Worm (Caenorhabditis elegans) whole organism, late embryonic: Measurements from ENCODE around the gene best-2.

ENCODE experiments used
- C08G9.2 ChIP-seq: sonication (generic microtip); optimal IDR thresholded peaks from 2 replicates; lab custom pipeline; 2016; ENCODE audit warnings: mild to moderate bottlenecking, missing genetic modification characterization, moderate library complexity, missing compliant biosample characterization
- C38D4.7 ChIP-seq: fragments of 200-800 bp; sonication (Bioruptor generic); optimal IDR thresholded peaks from 2 replicates; lab custom pipeline; 2018; ENCODE audit warnings: mild to moderate bottlenecking, missing genetic modification characterization, moderate library complexity, missing compliant biosample characterization
- F13H6.1 ChIP-seq: sonication (generic microtip); optimal IDR thresholded peaks from 2 replicates; lab custom pipeline; 2016; ENCODE audit warnings: missing genetic modification characterization, missing compliant biosample characterization
- T23F11.4 ChIP-seq: fragments of 200-800 bp; sonication (Bioruptor generic); optimal IDR thresholded peaks from 2 replicates; lab custom pipeline; 2018; ENCODE audit warnings: mild to moderate bottlenecking, missing genetic modification characterization, missing compliant biosample characterization
- Y22D7AL.16 ChIP-seq: sonication (generic microtip); optimal IDR thresholded peaks from 2 replicates; lab custom pipeline; 2016; ENCODE audit warnings: missing genetic modification characterization, missing compliant biosample characterization
- ahr-1 ChIP-seq: sonication (generic microtip); optimal IDR thresholded peaks from 2 replicates; lab custom pipeline; 2016; ENCODE audit warnings: missing genetic modification characterization, missing compliant biosample characterization
- ama-1 ChIP-seq: fragments of 150-350 bp; optimal IDR thresholded peaks from 2 replicates; lab custom pipeline; 2014
- ceh-14 ChIP-seq: sonication (generic microtip); optimal IDR thresholded peaks from 2 replicates; lab custom pipeline; 2016; ENCODE audit warnings: missing genotype, missing genetic modification characterization, missing compliant biosample characterization
- ceh-18 ChIP-seq: sonication (generic microtip); optimal IDR thresholded peaks from 2 replicates; lab custom pipeline; 2016; ENCODE audit warnings: missing genetic modification characterization, missing compliant biosample characterization
- ceh-19 ChIP-seq: fragments of 200-800 bp; sonication (Bioruptor generic); optimal IDR thresholded peaks from 2 replicates; lab custom pipeline; 2018; ENCODE audit warnings: mild to moderate bottlenecking, missing genetic modification characterization, missing compliant biosample characterization
- ceh-2 ChIP-seq: sonication (generic microtip); optimal IDR thresholded peaks from 2 replicates; lab custom pipeline; 2016; ENCODE audit warnings: missing genotype, missing genetic modification characterization, missing compliant biosample characterization
- ceh-22 ChIP-seq: sonication (generic microtip); optimal IDR thresholded peaks from 2 replicates; lab custom pipeline; 2017; ENCODE audit warnings: missing biosample characterization, missing genetic modification characterization
- ceh-24 ChIP-seq: sonication (generic microtip); optimal IDR thresholded peaks from 2 replicates; lab custom pipeline; 2016; ENCODE audit warnings: mild to moderate bottlenecking, missing genetic modification characterization, missing compliant biosample characterization
- ceh-30 ChIP-seq: fragments of 150-350 bp; optimal IDR thresholded peaks from 2 replicates; lab custom pipeline; 2014; ENCODE audit warnings: missing biosample characterization, missing genetic modification characterization
- ceh-34 ChIP-seq: sonication (generic microtip); optimal IDR thresholded peaks from 2 replicates; lab custom pipeline; 2016; ENCODE audit warnings: mild to moderate bottlenecking, missing genetic modification characterization, missing compliant biosample characterization
- ceh-48 ChIP-seq: sonication (generic microtip); optimal IDR thresholded peaks from 2 replicates; lab custom pipeline; 2016; ENCODE audit warnings: missing genetic modification characterization, inconsistent platforms, missing compliant biosample characterization
- ceh-9 ChIP-seq: sonication (generic microtip); optimal IDR thresholded peaks from 2 replicates; lab custom pipeline; 2016; ENCODE audit warnings: mild to moderate bottlenecking, missing genetic modification characterization, inconsistent platforms, missing compliant biosample characterization
- che-1 ChIP-seq: sonication (generic microtip); optimal IDR thresholded peaks from 2 replicates; lab custom pipeline; 2016; ENCODE audit warnings: mild to moderate bottlenecking, missing genetic modification characterization, missing compliant biosample characterization
- dmd-4 ChIP-seq: sonication (generic microtip); optimal IDR thresholded peaks from 2 replicates; lab custom pipeline; 2016; ENCODE audit warnings: borderline replicate concordance, missing genetic modification characterization, missing compliant biosample characterization
- dve-1 ChIP-seq: sonication (generic microtip); optimal IDR thresholded peaks from 2 replicates; lab custom pipeline; 2017; ENCODE audit warnings: antibody characterized with exemption, mild to moderate bottlenecking, missing genetic modification characterization, missing compliant biosample characterization
- elt-2 ChIP-seq: sonication (generic microtip); optimal IDR thresholded peaks from 2 replicates; lab custom pipeline; 2016; ENCODE audit warnings: missing genetic modification reagents, missing genetic modification characterization, missing compliant biosample characterization
- ets-4 ChIP-seq: sonication (generic microtip); optimal IDR thresholded peaks from 2 replicates; lab custom pipeline; 2016; ENCODE audit warnings: missing genetic modification characterization, missing compliant biosample characterization
- fax-1 ChIP-seq: sonication (generic microtip); optimal IDR thresholded peaks from 2 replicates; lab custom pipeline; 2016; ENCODE audit warnings: missing genotype, missing genetic modification characterization, missing compliant biosample characterization
- fkh-10 ChIP-seq: fragments of 150-350 bp; optimal IDR thresholded peaks from 2 replicates; lab custom pipeline; 2014; ENCODE audit warnings: missing biosample characterization, missing genetic modification reagents, missing genetic modification characterization
- gmeb-2 ChIP-seq: sonication (generic microtip); optimal IDR thresholded peaks from 2 replicates; lab custom pipeline; 2016; ENCODE audit warnings: missing genetic modification characterization, inconsistent platforms, missing compliant biosample characterization
- hlh-30 ChIP-seq: sonication (generic microtip); optimal IDR thresholded peaks from 2 replicates; lab custom pipeline; 2017; ENCODE audit warnings: antibody characterized with exemption, missing genetic modification characterization, missing compliant biosample characterization; ENCODE audit not compliant: insufficient read depth
- hlh-6 ChIP-seq: sonication (generic microtip); optimal IDR thresholded peaks from 2 replicates; lab custom pipeline; 2016; ENCODE audit warnings: missing genotype, missing genetic modification characterization, missing compliant biosample characterization
- mec-3 ChIP-seq: sonication (generic microtip); optimal IDR thresholded peaks from 2 replicates; lab custom pipeline; 2016; ENCODE audit warnings: borderline replicate concordance, missing genetic modification characterization, missing compliant biosample characterization
- nfya-1 ChIP-seq: sonication (generic microtip); optimal IDR thresholded peaks from 2 replicates; lab custom pipeline; 2017; ENCODE audit warnings: missing genetic modification characterization, mild to moderate bottlenecking, missing compliant biosample characterization, antibody characterized with exemption, moderate library complexity
- nhr-11 ChIP-seq: fragments of 150-350 bp; optimal IDR thresholded peaks from 2 replicates; lab custom pipeline; 2014; ENCODE audit warnings: missing biosample characterization, missing genetic modification characterization
- nhr-232 ChIP-seq: sonication (generic microtip); optimal IDR thresholded peaks from 2 replicates; lab custom pipeline; 2016; ENCODE audit warnings: missing genetic modification characterization, missing compliant biosample characterization
- npax-4 ChIP-seq: sonication (generic microtip); optimal IDR thresholded peaks from 2 replicates; lab custom pipeline; 2016; ENCODE audit warnings: missing genetic modification characterization, missing compliant biosample characterization
- pat-9 ChIP-seq: fragments of 200-800 bp; sonication (Bioruptor generic); optimal IDR thresholded peaks from 2 replicates; lab custom pipeline; 2018; ENCODE audit warnings: mild to moderate bottlenecking, missing genetic modification characterization, moderate library complexity, missing compliant biosample characterization
- pha-4 ChIP-seq: fragments of 150-350 bp; optimal IDR thresholded peaks from 2 replicates; lab custom pipeline; 2018; ENCODE audit warnings: missing biosample characterization, missing genetic modification reagents, missing genetic modification characterization
- pros-1 ChIP-seq: fragments of 150-350 bp; optimal IDR thresholded peaks from 2 replicates; lab custom pipeline; 2014; ENCODE audit warnings: missing biosample characterization, missing genetic modification reagents, missing genetic modification characterization
- ref-2 ChIP-seq: sonication (generic microtip); optimal IDR thresholded peaks from 2 replicates; lab custom pipeline; 2016; ENCODE audit warnings: missing genetic modification characterization, missing compliant biosample characterization
- sdc-2 ChIP-seq: sonication (generic microtip); optimal IDR thresholded peaks from 2 replicates; lab custom pipeline; 2016; ENCODE audit warnings: missing genotype, missing genetic modification characterization, missing compliant biosample characterization
- sox-2 ChIP-seq: fragments of 200-800 bp; sonication (Bioruptor generic); IDR thresholded peaks from 2 replicates; pipeline ENCODE4 v1.3.6; 2022; ENCODE audit warnings: missing genetic modification reagents, missing genetic modification characterization, missing compliant biosample characterization
- sox-4 ChIP-seq: sonication (generic microtip); optimal IDR thresholded peaks from 2 replicates; lab custom pipeline; 2017; ENCODE audit warnings: mild to moderate bottlenecking, missing genetic modification characterization, inconsistent platforms, missing compliant biosample characterization
- tbx-7 ChIP-seq: sonication (generic microtip); optimal IDR thresholded peaks from 2 replicates; lab custom pipeline; 2016; ENCODE audit warnings: missing genotype, missing genetic modification characterization, missing compliant biosample characterization
- ttx-3 ChIP-seq: sonication (generic microtip); optimal IDR thresholded peaks from 2 replicates; lab custom pipeline; 2016; ENCODE audit warnings: missing genetic modification reagents, missing genetic modification characterization, missing compliant biosample characterization
- unc-3 ChIP-seq, 2 experiments: fragments of 200-800 bp in 1 of 2; sonication (Bioruptor generic) in 1 of 2; sonication (generic microtip) in 1 of 2; conservative IDR thresholded peaks in 1 of 2; optimal IDR thresholded peaks in 1 of 2; 2 replicates each; pipeline versions ENCODE4 v1.3.6 to Lab custom; 2016 to 2022; ENCODE audit warnings: missing compliant biosample characterization in 2 of 2, missing genetic modification characterization in 2 of 2, missing genetic modification reagents in 1 of 2

Gene best-2

ce11 chrIV:13082106-13082505 lies 30.8 kb downstream of the best-2 start:
- no peak for TF ChIP-seq unc-3 (GFP tag; conservative IDR thresholded peaks at IDR 0.05; lab: Robert Waterston, UW)
- TF ChIP-seq unc-3 (tag; optimal IDR thresholded peaks at IDR 0.05; lab: Kevin White, UChicago): no peak
- TF ChIP-seq pha-4 (tag; lab: Kevin White, UChicago): no peak
- TF ChIP-seq ceh-18 (tag; lab: Kevin White, UChicago): no peak
- TF ChIP-seq ttx-3: no peak

ce11 chrIV:13080861-13081260 lies 32.0 kb downstream of the best-2 start:
- TF ChIP-seq npax-4 (tag; lab: Kevin White, UChicago) (no peak), sox-4 (tag; lab: Kevin White, UChicago) (no peak), ahr-1 (tag; lab: Kevin White, UChicago) (no peak), nhr-232 (no peak), sdc-2 (no peak), tbx-7 (tag; lab: Kevin White, UChicago) (no peak), C38D4.7 (GFP tag; lab: Kevin White, UChicago) (no peak), nhr-11 (tag; lab: Kevin White, UChicago) (no peak), ttx-3 (no peak), fax-1 (no peak)

ce11 chrIV:13080185-13080584 lies 32.7 kb downstream of the best-2 start:
- TF ChIP-seq ceh-14 (tag; lab: Kevin White, UChicago) (no peak), dve-1 (no peak), Y22D7AL.16 (no peak), sox-2 (GFP tag; lab: Robert Waterston, UW) (no peak), gmeb-2 (tag; lab: Kevin White, UChicago) (no peak), ets-4 (no peak), pha-4 (tag; lab: Kevin White, UChicago) (no peak), pat-9 (tag; lab: Kevin White, UChicago) (no peak), ceh-9 (tag; lab: Kevin White, UChicago) (no peak), ceh-34 (no peak), elt-2 (tag; lab: Kevin White, UChicago) (no peak), ama-1 (no peak), ceh-48 (tag; lab: Kevin White, UChicago) (no peak), ref-2 (tag; lab: Kevin White, UChicago) (no peak), ceh-18 (tag; lab: Kevin White, UChicago) (no peak)
- TF ChIP-seq, all 69 proteins: peak for 0

ce11 chrIV:13079119-13079518 lies 33.8 kb downstream of the best-2 start, which contains the start of gene C39E9.8:
Gene C39E9.8 (plus strand): TSS chrIV:13079446.
- TF ChIP-seq ceh-14 (tag; lab: Kevin White, UChicago) (no peak), C38D4.7 (GFP tag; lab: Kevin White, UChicago) (no peak), pros-1 (no peak), sox-2 (GFP tag; lab: Robert Waterston, UW) (no peak), gmeb-2 (tag; lab: Kevin White, UChicago) (no peak), ceh-18 (tag; lab: Kevin White, UChicago) (no peak), fkh-10 (no peak), ceh-19 (no peak), ceh-30 (tag; lab: Kevin White, UChicago) (no peak), unc-3 (GFP tag; conservative IDR thresholded peaks at IDR 0.05; lab: Robert Waterston, UW) (no peak), unc-3 (tag; optimal IDR thresholded peaks at IDR 0.05; lab: Kevin White, UChicago) (no peak), npax-4 (tag; lab: Kevin White, UChicago) (no peak), C08G9.2 (no peak)

ce11 chrIV:13078342-13078741 lies 34.5 kb downstream of the best-2 start:
- TF ChIP-seq ceh-18 (tag; lab: Kevin White, UChicago) (no peak), gmeb-2 (tag; lab: Kevin White, UChicago) (no peak), nhr-232 (no peak), ceh-30 (tag; lab: Kevin White, UChicago) (no peak), C38D4.7 (GFP tag; lab: Kevin White, UChicago) (no peak), mec-3 (tag; lab: Kevin White, UChicago) (no peak), T23F11.4 (GFP tag; lab: Kevin White, UChicago) (no peak), ceh-24 (tag; lab: Kevin White, UChicago) (no peak), che-1 (tag; lab: Kevin White, UChicago) (no peak), ceh-22 (no peak), dve-1 (no peak), nfya-1 (tag; lab: Kevin White, UChicago) (no peak), F13H6.1 (tag; lab: Kevin White, UChicago) (no peak), ama-1 (no peak), hlh-30 (tag; lab: Kevin White, UChicago) (no peak), dmd-4 (tag; lab: Kevin White, UChicago) (no peak), hlh-6 (tag; lab: Kevin White, UChicago) (no peak), ceh-2 (tag; lab: Kevin White, UChicago) (no peak), unc-3 (GFP tag; conservative IDR thresholded peaks at IDR 0.05; lab: Robert Waterston, UW) (no peak), unc-3 (tag; optimal IDR thresholded peaks at IDR 0.05; lab: Kevin White, UChicago) (no peak)
